Fruit fly (Drosophila melanogaster) whole organism, embryonic: Measurements from ENCODE around the gene Rab8.

Experiments used
- Aef1 ChIP-seq: fragments of 200-800 bp; sonication (Bioruptor generic); IDR thresholded peaks from 3 replicates; pipeline ENCODE4 v1.3.6; 2022; ENCODE audit warnings: missing biosample characterization, missing genetic modification characterization
- BtbVII ChIP-seq: fragments of 200-800 bp; sonication (Bioruptor generic); optimal IDR thresholded peaks from 3 replicates; lab custom pipeline; 2017; ENCODE audit warnings: missing biosample characterization, mild to moderate bottlenecking, missing genetic modification characterization
- C15 ChIP-seq: fragments of 200-800 bp; sonication (Bioruptor generic); IDR thresholded peaks from 3 replicates; pipeline ENCODE4 v1.3.6; 2022; ENCODE audit warnings: missing biosample characterization, missing genetic modification characterization
- CG10267 ChIP-seq: fragments of 200-800 bp; sonication (Bioruptor generic); optimal IDR thresholded peaks from 2 replicates; lab custom pipeline; 2018; ENCODE audit warnings: missing biosample characterization, mild to moderate bottlenecking, missing genetic modification characterization, moderate library complexity
- CG10321 ChIP-seq: fragments of 200-800 bp; sonication (Bioruptor generic); IDR thresholded peaks from 2 replicates; pipeline ENCODE4 v1.3.6; 2022; ENCODE audit warnings: missing biosample characterization, missing genetic modification characterization
- CG10462 ChIP-seq: fragments of 200-800 bp; sonication (Bioruptor generic); optimal IDR thresholded peaks from 2 replicates; lab custom pipeline; 2016; ENCODE audit warnings: missing biosample characterization, missing genetic modification characterization
- CG11093 ChIP-seq: fragments of 200-800 bp; sonication (Bioruptor generic); IDR thresholded peaks from 3 replicates; pipeline ENCODE4 v1.3.6; 2022; ENCODE audit warnings: missing biosample characterization, missing genetic modification characterization
- CG12219 ChIP-seq: fragments of 200-800 bp; sonication (Bioruptor generic); optimal IDR thresholded peaks from 3 replicates; lab custom pipeline; 2018; ENCODE audit warnings: missing biosample characterization, mild to moderate bottlenecking, missing genetic modification characterization
- CG1233 ChIP-seq: fragments of 200-800 bp; sonication (Bioruptor generic); optimal IDR thresholded peaks from 4 replicates; lab custom pipeline; 2018; ENCODE audit warnings: missing biosample characterization, mild to moderate bottlenecking, missing genetic modification characterization
- CG13123 ChIP-seq: fragments of 200-800 bp; sonication (Bioruptor generic); optimal IDR thresholded peaks from 2 replicates; lab custom pipeline; 2016; ENCODE audit warnings: missing biosample characterization, missing genetic modification characterization
- CG13424 ChIP-seq: fragments of 200-800 bp; sonication (Bioruptor generic); optimal IDR thresholded peaks from 2 replicates; lab custom pipeline; 2019; ENCODE audit warnings: missing biosample characterization, mild to moderate bottlenecking, missing genetic modification characterization, moderate library complexity
- CG14014 ChIP-seq: fragments of 200-800 bp; sonication (Bioruptor generic); IDR thresholded peaks from 2 replicates; pipeline ENCODE4 v1.3.6; 2022; ENCODE audit warnings: missing biosample characterization, missing genetic modification characterization
- CG14860 ChIP-seq: fragments of 200-800 bp; sonication (Bioruptor generic); IDR thresholded peaks from 3 replicates; pipeline ENCODE4 v1.3.6; 2022; ENCODE audit warnings: missing biosample characterization, missing genetic modification characterization; ENCODE audit not compliant: partially characterized antibody
- CG15011 ChIP-seq: fragments of 200-800 bp; sonication (Bioruptor generic); optimal IDR thresholded peaks from 3 replicates; lab custom pipeline; 2018; ENCODE audit warnings: missing biosample characterization, mild to moderate bottlenecking, missing genetic modification characterization
- CG1529 ChIP-seq: fragments of 200-800 bp; sonication (Bioruptor generic); optimal IDR thresholded peaks from 3 replicates; lab custom pipeline; 2018; ENCODE audit warnings: missing biosample characterization, missing genetic modification characterization
- CG1602 ChIP-seq: fragments of 200-800 bp; sonication (Bioruptor generic); optimal IDR thresholded peaks from 3 replicates; lab custom pipeline; 2016; ENCODE audit warnings: missing biosample characterization, missing genetic modification characterization
- CG17912 ChIP-seq: fragments of 200-800 bp; sonication (Bioruptor generic); optimal IDR thresholded peaks from 2 replicates; lab custom pipeline; 2018; ENCODE audit warnings: missing biosample characterization, mild to moderate bottlenecking, missing genetic modification characterization
- CG2202 ChIP-seq: fragments of 200-800 bp; sonication (Bioruptor generic); optimal IDR thresholded peaks from 2 replicates; lab custom pipeline; 2018; ENCODE audit warnings: missing biosample characterization, mild to moderate bottlenecking, missing genetic modification characterization
- CG2875 ChIP-seq: fragments of 200-800 bp; sonication (Bioruptor generic); optimal IDR thresholded peaks from 2 replicates; lab custom pipeline; 2017; ENCODE audit warnings: missing biosample characterization, mild to moderate bottlenecking, missing genetic modification characterization, missing genetic modification reagents
- CG31224 ChIP-seq: fragments of 200-800 bp; sonication (Bioruptor generic); IDR thresholded peaks from 2 replicates; pipeline ENCODE4 v1.3.6; 2022; ENCODE audit warnings: missing biosample characterization, missing genetic modification characterization
- CG34376 ChIP-seq: fragments of 200-800 bp; sonication (Bioruptor generic); optimal IDR thresholded peaks from 2 replicates; lab custom pipeline; 2018; ENCODE audit warnings: missing biosample characterization, mild to moderate bottlenecking, missing genetic modification characterization
- CG3726 ChIP-seq: fragments of 200-800 bp; sonication (Bioruptor generic); IDR thresholded peaks from 3 replicates; pipeline ENCODE4, ENCODE4 v1.3.6; 2022; ENCODE audit warnings: missing biosample characterization, missing genetic modification characterization
- CG4707 ChIP-seq: fragments of 200-800 bp; sonication (Bioruptor generic); optimal IDR thresholded peaks from 2 replicates; lab custom pipeline; 2018; ENCODE audit warnings: missing biosample characterization, mild to moderate bottlenecking, missing genetic modification characterization, moderate library complexity
- CG6254 ChIP-seq: fragments of 200-800 bp; sonication (Bioruptor generic); optimal IDR thresholded peaks from 3 replicates; lab custom pipeline; 2017; ENCODE audit warnings: mild to moderate bottlenecking, missing biosample characterization, missing genetic modification reagents, missing genetic modification characterization
- CG6272 ChIP-seq: fragments of 200-800 bp; sonication (Bioruptor generic); IDR thresholded peaks from 2 replicates; pipeline ENCODE4 v1.3.6; 2022; ENCODE audit warnings: missing biosample characterization, missing genetic modification characterization
- CG7556 ChIP-seq: fragments of 200-800 bp; sonication (Bioruptor generic); optimal IDR thresholded peaks from 2 replicates; lab custom pipeline; 2017; ENCODE audit warnings: missing biosample characterization, mild to moderate bottlenecking, missing genetic modification characterization
- Camta ChIP-seq: fragments of 200-800 bp; sonication (Bioruptor generic); optimal IDR thresholded peaks from 2 replicates; lab custom pipeline; 2016; ENCODE audit warnings: missing biosample characterization, missing genetic modification characterization
- Dad ChIP-seq: fragments of 200-800 bp; sonication (Bioruptor generic); optimal IDR thresholded peaks from 3 replicates; lab custom pipeline; 2016; ENCODE audit warnings: missing biosample characterization, missing genetic modification characterization
- Dip3 ChIP-seq: fragments of 200-800 bp; sonication (Bioruptor generic); optimal IDR thresholded peaks from 3 replicates; lab custom pipeline; 2016; ENCODE audit warnings: missing biosample characterization, missing genetic modification characterization
- Doc2 ChIP-seq: fragments of 200-800 bp; sonication (Bioruptor generic); IDR thresholded peaks from 2 replicates; pipeline ENCODE4 v1.3.6; 2022; ENCODE audit warnings: missing biosample characterization, missing genetic modification characterization
- Dref ChIP-seq: fragments of 200-800 bp; sonication (Bioruptor generic); IDR thresholded peaks from 2 replicates; pipeline ENCODE4 v1.3.6; 2022; ENCODE audit warnings: missing biosample characterization, missing genetic modification characterization
- Gug ChIP-seq: fragments of 200-800 bp; sonication (Bioruptor generic); IDR thresholded peaks from 4 replicates; pipeline ENCODE4 v1.3.6; 2022; ENCODE audit warnings: missing biosample characterization, missing genetic modification characterization
- HmgD ChIP-seq: fragments of 200-800 bp; sonication (Bioruptor generic); optimal IDR thresholded peaks from 3 replicates; lab custom pipeline; 2016; ENCODE audit warnings: missing biosample characterization, missing genetic modification characterization
- Nf-YA ChIP-seq: fragments of 200-800 bp; sonication (Bioruptor generic); IDR thresholded peaks from 2 replicates; pipeline ENCODE4 v1.3.6; 2022; ENCODE audit warnings: missing biosample characterization, missing genetic modification characterization
- Sox100B ChIP-seq: fragments of 200-800 bp; sonication (Bioruptor generic); optimal IDR thresholded peaks from 3 replicates; lab custom pipeline; 2018; ENCODE audit warnings: missing biosample characterization, mild to moderate bottlenecking, missing genetic modification characterization
- Usf ChIP-seq: fragments of 200-800 bp; sonication (Bioruptor generic); optimal IDR thresholded peaks from 2 replicates; lab custom pipeline; 2017; ENCODE audit warnings: missing genotype, missing biosample characterization, missing genetic modification characterization
- ab ChIP-seq: fragments of 200-800 bp; sonication (Bioruptor generic); optimal IDR thresholded peaks from 2 replicates; lab custom pipeline; 2016; ENCODE audit warnings: missing biosample characterization, missing genetic modification characterization
- ap ChIP-seq: fragments of 200-800 bp; sonication (Bioruptor generic); IDR thresholded peaks from 2 replicates; pipeline ENCODE4 v1.3.6; 2022; ENCODE audit warnings: missing biosample characterization, missing genetic modification characterization
- bowl ChIP-seq: fragments of 200-800 bp; sonication (Bioruptor generic); IDR thresholded peaks from 2 replicates; pipeline ENCODE4 v1.3.6; 2022; ENCODE audit warnings: missing biosample characterization, missing genetic modification characterization
- dysf ChIP-seq: fragments of 200-800 bp; sonication (Bioruptor generic); IDR thresholded peaks from 3 replicates; pipeline ENCODE4 v1.3.6; 2022; ENCODE audit warnings: missing biosample characterization, missing genetic modification characterization
- fd102C ChIP-seq: fragments of 200-800 bp; sonication (Bioruptor generic); optimal IDR thresholded peaks from 2 replicates; lab custom pipeline; 2018; ENCODE audit warnings: missing biosample characterization, mild to moderate bottlenecking, missing genetic modification characterization, moderate library complexity
- fru ChIP-seq: fragments of >200 bp; optimal IDR thresholded peaks from 2 replicates; lab custom pipeline; 2017
- gt ChIP-seq: fragments of 200-800 bp; sonication (Bioruptor generic); IDR thresholded peaks from 2 replicates; pipeline ENCODE4 v1.3.6; 2022; ENCODE audit warnings: missing biosample characterization, missing genetic modification characterization
- insv ChIP-seq, 2 experiments: fragments of 200-800 bp; sonication (Bioruptor generic); optimal IDR thresholded peaks; 3 replicates each; lab custom pipeline; 2016 to 2018; ENCODE audit warnings: missing biosample characterization in 2 of 2, missing genetic modification characterization in 2 of 2
- inv ChIP-seq: fragments of 200-800 bp; sonication (Bioruptor generic); IDR thresholded peaks from 2 replicates; pipeline ENCODE4 v1.3.6; 2022; ENCODE audit warnings: missing biosample characterization, missing genetic modification characterization; ENCODE audit not compliant: partially characterized antibody
- nerfin-2 ChIP-seq: fragments of 200-800 bp; sonication (Bioruptor generic); IDR thresholded peaks from 2 replicates; pipeline ENCODE4 v1.3.6; 2022; ENCODE audit warnings: missing biosample characterization, missing genetic modification characterization; ENCODE audit not compliant: partially characterized antibody
- nom ChIP-seq: fragments of 200-800 bp; sonication (Bioruptor generic); optimal IDR thresholded peaks from 2 replicates; lab custom pipeline; 2017; ENCODE audit warnings: missing biosample characterization, missing genetic modification characterization, mild to moderate bottlenecking, moderate library complexity, missing genetic modification reagents
- onecut ChIP-seq: fragments of 200-800 bp; sonication (Bioruptor generic); IDR thresholded peaks from 2 replicates; pipeline ENCODE4 v1.3.6; 2022; ENCODE audit warnings: missing biosample characterization, missing genetic modification characterization
- ranshi ChIP-seq: fragments of 200-800 bp; sonication (Bioruptor generic); IDR thresholded peaks from 2 replicates; pipeline ENCODE4 v1.3.6; 2022; ENCODE audit warnings: missing biosample characterization, missing genetic modification characterization
- so ChIP-seq: fragments of 200-800 bp; sonication (Bioruptor generic); IDR thresholded peaks from 3 replicates; pipeline ENCODE4 v1.3.6; 2022; ENCODE audit warnings: missing biosample characterization, missing genetic modification characterization
- toy ChIP-seq: fragments of 200-800 bp; sonication (Bioruptor generic); IDR thresholded peaks from 2 replicates; pipeline ENCODE4 v1.3.6; 2022; ENCODE audit warnings: missing biosample characterization, missing genetic modification characterization

Rab8 gene

dm6 chr3L:19896892-19897684 is 26.2 kb upstream of the Rab8 start (continued):
- no peak for TF ChIP-seq CG15011
- no peak for TF ChIP-seq Dip3 (GFP tag; lab: Kevin White, UChicago)
- no peak for TF ChIP-seq nerfin-2
- no peak for TF ChIP-seq Aef1
- no peak for TF ChIP-seq CG2875 (GFP tag; lab: Kevin White, UChicago)
- no peak for TF ChIP-seq CG11093 (GFP tag; lab: Robert Waterston, UW)
- TF ChIP-seq CG13424 (tag; lab: Kevin White, UChicago), result peak; percentile 7
- TF ChIP-seq fd102C (GFP tag; lab: Kevin White, UChicago), result no peak
- TF ChIP-seq Camta (GFP tag; lab: Kevin White, UChicago), result no peak
- TF ChIP-seq CG31224 (GFP tag; lab: Robert Waterston, UW), result no peak
- TF ChIP-seq ab (GFP tag; lab: Kevin White, UChicago), result no peak
- TF ChIP-seq CG7556 (GFP tag; lab: Kevin White, UChicago), result peak; percentile 38
- TF ChIP-seq CG4707 (GFP tag; lab: Kevin White, UChicago), result peak; percentile 19
- peak; percentile 59 for TF ChIP-seq Dref (GFP tag; lab: Robert Waterston, UW)
- no peak for TF ChIP-seq CG1529
- TF ChIP-seq ap (GFP tag; lab: Robert Waterston, UW), result no peak
- TF ChIP-seq gt (GFP tag; lab: Robert Waterston, UW), result no peak
- TF ChIP-seq toy (GFP tag; lab: Robert Waterston, UW), result no peak
- TF ChIP-seq fru, result peak; percentile 54
- TF ChIP-seq CG1233 (GFP tag; lab: Kevin White, UChicago), result no peak
- TF ChIP-seq CG34376 (GFP tag; lab: Kevin White, UChicago), result no peak
- no peak for TF ChIP-seq CG12219
- no peak for TF ChIP-seq inv
- TF ChIP-seq BtbVII (GFP tag; lab: Kevin White, UChicago), result peak; percentile 10
- TF ChIP-seq CG14860 (GFP tag; lab: Robert Waterston, UW), result no peak
- TF ChIP-seq dysf (GFP tag; lab: Robert Waterston, UW), result no peak
- no peak for TF ChIP-seq CG10321
- TF ChIP-seq C15 (GFP tag; lab: Robert Waterston, UW), result no peak
- TF ChIP-seq CG2202 (tag; lab: Kevin White, UChicago), result no peak
- TF ChIP-seq Gug (GFP tag; lab: Robert Waterston, UW), result no peak
- TF ChIP-seq onecut (GFP tag; lab: Robert Waterston, UW), result peak; percentile 72
- peak; percentile 26 for TF ChIP-seq nom
- TF ChIP-seq Dad (GFP tag; lab: Kevin White, UChicago), result peak; percentile 11
- TF ChIP-seq CG13123 (GFP tag; lab: Kevin White, UChicago), result no peak
- TF ChIP-seq HmgD, result no peak
- TF ChIP-seq insv (GFP tag; optimal IDR thresholded peaks at IDR 0.05; lab: Kevin White, UChicago), result no peak
- no peak for TF ChIP-seq Nf-YA (GFP tag; lab: Robert Waterston, UW)
- no peak for TF ChIP-seq ranshi (GFP tag; lab: Robert Waterston, UW)
- no peak for TF ChIP-seq CG1602
- TF ChIP-seq CG10267 (tag; lab: Kevin White, UChicago), result peak; percentile 87
- no peak for TF ChIP-seq CG3726 (GFP tag; lab: Robert Waterston, UW)
- no peak for TF ChIP-seq bowl (GFP tag; lab: Robert Waterston, UW)
- TF ChIP-seq CG6272 (GFP tag; lab: Robert Waterston, UW), result no peak
- TF ChIP-seq CG17912 (GFP tag; lab: Kevin White, UChicago), result no peak
- TF ChIP-seq Doc2 (GFP tag; lab: Robert Waterston, UW), result no peak
- TF ChIP-seq CG10462 (GFP tag; lab: Kevin White, UChicago), result no peak
- 0 out of 3 replicates have a peak, but pooled peaks have one; percentile 9 for TF ChIP-seq so (GFP tag; lab: Robert Waterston, UW)
- no peak for TF ChIP-seq CG14014 (GFP tag; lab: Robert Waterston, UW)
- no peak for TF ChIP-seq Sox100B (GFP tag; lab: Kevin White, UChicago)
- peak; percentile 7 for TF ChIP-seq CG6254 (GFP tag; lab: Kevin White, UChicago)
- TF ChIP-seq Usf (GFP tag; lab: Kevin White, UChicago), result no peak
